Fruit fly (Drosophila melanogaster) whole organism, adult: Measurements from ENCODE around the gene parvin.

Experiments
- CG11617 ChIP-seq: fragments of 200-800 bp; sonication (Bioruptor generic); optimal IDR thresholded peaks from 2 replicates; lab custom pipeline; 2017; ENCODE audit warnings: mild to moderate bottlenecking, missing biosample characterization, missing genetic modification reagents, missing genetic modification characterization
- CG12768 ChIP-seq: fragments of 200-800 bp; sonication (Bioruptor generic); optimal IDR thresholded peaks from 2 replicates; lab custom pipeline; 2017; ENCODE audit warnings: missing biosample characterization, missing genetic modification characterization, mild to moderate bottlenecking, moderate library complexity, missing genetic modification reagents
- CG14711 ChIP-seq: fragments of 200-800 bp; sonication (Bioruptor generic); optimal IDR thresholded peaks from 2 replicates; lab custom pipeline; 2018; ENCODE audit warnings: missing biosample characterization, mild to moderate bottlenecking, missing genetic modification characterization, moderate library complexity
- CG1620 ChIP-seq: fragments of 200-800 bp; sonication (Bioruptor generic); optimal IDR thresholded peaks from 2 replicates; lab custom pipeline; 2016; ENCODE audit warnings: missing biosample characterization, missing genetic modification characterization
- CG33017 ChIP-seq: fragments of 200-800 bp; sonication (Bioruptor generic); optimal IDR thresholded peaks from 2 replicates; lab custom pipeline; 2018; ENCODE audit warnings: missing biosample characterization, mild to moderate bottlenecking, missing genetic modification characterization, moderate library complexity
- CG5204 ChIP-seq: fragments of 200-800 bp; sonication (Bioruptor generic); optimal IDR thresholded peaks from 2 replicates; lab custom pipeline; 2016; ENCODE audit warnings: missing biosample characterization, missing genetic modification characterization
- CG7045 ChIP-seq: fragments of 200-800 bp; sonication (Bioruptor generic); optimal IDR thresholded peaks from 2 replicates; lab custom pipeline; 2017; ENCODE audit warnings: missing biosample characterization, mild to moderate bottlenecking, missing genetic modification characterization
- CG7101 ChIP-seq: fragments of 200-800 bp; sonication (Bioruptor generic); optimal IDR thresholded peaks from 2 replicates; lab custom pipeline; 2018; ENCODE audit warnings: missing biosample characterization, mild to moderate bottlenecking, missing genetic modification characterization, moderate library complexity
- Clk ChIP-seq: fragments of 200-800 bp; sonication (Bioruptor generic); optimal IDR thresholded peaks from 2 replicates; lab custom pipeline; 2017; ENCODE audit warnings: missing biosample characterization, missing genetic modification characterization
- Crg-1 ChIP-seq: fragments of 200-800 bp; sonication (Bioruptor generic); optimal IDR thresholded peaks from 2 replicates; lab custom pipeline; 2016; ENCODE audit warnings: missing biosample characterization, missing genetic modification characterization
- Hr96 ChIP-seq: fragments of 200-800 bp; sonication (Bioruptor generic); optimal IDR thresholded peaks from 2 replicates; lab custom pipeline; 2016; ENCODE audit warnings: missing biosample characterization, missing genetic modification characterization
- Mnt ChIP-seq: fragments of 200-800 bp; sonication (Bioruptor generic); optimal IDR thresholded peaks from 2 replicates; lab custom pipeline; 2016; ENCODE audit warnings: missing biosample characterization, mild to moderate bottlenecking, missing genetic modification characterization
- bab1 ChIP-seq: fragments of 200-800 bp; sonication (Bioruptor generic); optimal IDR thresholded peaks from 3 replicates; lab custom pipeline; 2019; ENCODE audit warnings: missing biosample characterization, mild to moderate bottlenecking, missing genetic modification characterization, moderate library complexity
- cic ChIP-seq: fragments of 200-800 bp; sonication (Bioruptor generic); optimal IDR thresholded peaks from 2 replicates; lab custom pipeline; 2017; ENCODE audit warnings: missing biosample characterization, mild to moderate bottlenecking, missing genetic modification characterization, moderate library complexity
- cnc ChIP-seq, 2 experiments: fragments of >200 bp; optimal IDR thresholded peaks; 2 replicates each; lab custom pipeline; 2017
- kay ChIP-seq: fragments of 200-800 bp; sonication (Bioruptor generic); peaks from one replicate; lab custom pipeline; 2016; ENCODE audit warnings: missing biosample characterization, missing genetic modification characterization, borderline replicate concordance
- ovo ChIP-seq: fragments of 200-800 bp; sonication (Bioruptor generic); optimal IDR thresholded peaks from 2 replicates; lab custom pipeline; 2016; ENCODE audit warnings: missing biosample characterization, missing genetic modification characterization
- pad ChIP-seq: fragments of 200-800 bp; sonication (Bioruptor generic); optimal IDR thresholded peaks from 3 replicates; lab custom pipeline; 2017; ENCODE audit warnings: missing biosample characterization, missing genetic modification characterization, mild to moderate bottlenecking, moderate library complexity, missing genetic modification reagents
- tj ChIP-seq: fragments of 200-800 bp; sonication (Bioruptor generic); optimal IDR thresholded peaks from 3 replicates; lab custom pipeline; 2017; ENCODE audit warnings: missing biosample characterization, mild to moderate bottlenecking, missing genetic modification characterization, moderate library complexity

parvin gene

dm6 chrX:19763440-19764002 lies 17.7 kb downstream of the parvin start:
- TF ChIP-seq Mnt (GFP tag; lab: Kevin White, UChicago) (no peak), CG11617 (no peak), CG7101 (no peak)

- TF ChIP-seq CG12768 (no peak), CG7101 (no peak), pad (no peak), Crg-1 (no peak), CG1620 (GFP tag; lab: Kevin White, UChicago) (no peak), ovo (no peak), CG11617 (no peak), Clk (GFP tag; lab: Kevin White, UChicago) (no peak)
These were observed 19.1 kb downstream of the parvin start, which contains the start of gene CG12702 for dm6 chrX:19764824-19765489. Gene CG12702 (minus strand): TSS chrX:19764874.

dm6 chrX:19765490-19766212 lies 19.8 kb downstream of the parvin start:
- TF ChIP-seq CG33017 = no peak
- TF ChIP-seq Hr96 (GFP tag; lab: Kevin White, UChicago) = no peak
- TF ChIP-seq ovo = no peak
- no peak for TF ChIP-seq CG1620 (GFP tag; lab: Kevin White, UChicago)
- no peak for TF ChIP-seq pad
- TF ChIP-seq cic (GFP tag; lab: Kevin White, UChicago) = no peak
- TF ChIP-seq kay = no peak
- TF ChIP-seq Crg-1 = no peak
- TF ChIP-seq CG12768 = no peak
- TF ChIP-seq cnc (optimal IDR thresholded peaks at IDR 0.05; lab: Kevin White, UChicago) = no peak
- no peak for TF ChIP-seq CG5204 (GFP tag; lab: Kevin White, UChicago)
- TF ChIP-seq CG11617 = no peak
- no peak for TF ChIP-seq CG14711 (tag; lab: Kevin White, UChicago)

dm6 chrX:19769821-19770519 lies 24.1 kb downstream of the parvin start:
- no peak for TF ChIP-seq pad
- no peak for TF ChIP-seq cnc (optimal IDR thresholded peaks at IDR 0.05; lab: Kevin White, UChicago)
- TF ChIP-seq CG7045 (GFP tag; lab: Kevin White, UChicago) = no peak
- TF ChIP-seq CG11617 = no peak
- no peak for TF ChIP-seq Mnt (GFP tag; lab: Kevin White, UChicago)
- TF ChIP-seq tj (GFP tag; lab: Kevin White, UChicago) = no peak
- no peak for TF ChIP-seq ovo
- no peak for TF ChIP-seq Crg-1
- no peak for TF ChIP-seq CG12768
- no peak for TF ChIP-seq bab1
- no peak for TF ChIP-seq CG5204 (GFP tag; lab: Kevin White, UChicago)
- TF ChIP-seq CG14711 (tag; lab: Kevin White, UChicago) = no peak
- no peak for TF ChIP-seq CG7101
- TF ChIP-seq Clk (GFP tag; lab: Kevin White, UChicago) = no peak
- TF ChIP-seq cic (GFP tag; lab: Kevin White, UChicago) = no peak
- no peak for TF ChIP-seq Hr96 (GFP tag; lab: Kevin White, UChicago)

- TF ChIP-seq CG14711 (tag; lab: Kevin White, UChicago) (no peak), cic (GFP tag; lab: Kevin White, UChicago) (no peak), CG11617 (no peak), cnc (optimal IDR thresholded peaks at IDR 0.05; lab: Kevin White, UChicago) (no peak), bab1 (no peak), CG1620 (GFP tag; lab: Kevin White, UChicago) (no peak), Crg-1 (no peak), CG7101 (no peak), ovo (no peak), CG5204 (GFP tag; lab: Kevin White, UChicago) (no peak), CG33017 (no peak), Mnt (GFP tag; lab: Kevin White, UChicago) (no peak), CG7045 (GFP tag; lab: Kevin White, UChicago) (no peak), Hr96 (GFP tag; lab: Kevin White, UChicago) (no peak), tj (GFP tag; lab: Kevin White, UChicago) (no peak)
These were observed 26.3 kb downstream of the parvin start for dm6 chrX:19772002-19772622.
